Worm (Caenorhabditis elegans) whole organism, mixed stage, embryonic: Measurements from ENCODE around the gene C09F12.2.

Experiments
- elt-3 ChIP-seq: fragments of 150-350 bp; optimal IDR thresholded peaks from 2 replicates; lab custom pipeline; 2014; ENCODE audit warnings: missing biosample characterization, missing genetic modification characterization
- lsy-2 ChIP-seq: fragments of 150-350 bp; optimal IDR thresholded peaks from 2 replicates; lab custom pipeline; 2014; ENCODE audit warnings: missing biosample characterization, missing genetic modification characterization
- mls-2 ChIP-seq: sonication (generic microtip); optimal IDR thresholded peaks from 2 replicates; lab custom pipeline; 2016; ENCODE audit warnings: mild to moderate bottlenecking, missing genetic modification characterization, moderate library complexity, missing compliant biosample characterization
- nhr-12 ChIP-seq: fragments of 150-350 bp; optimal IDR thresholded peaks from 2 replicates; lab custom pipeline; 2014; ENCODE audit warnings: missing biosample characterization, missing genetic modification characterization
- nhr-2 ChIP-seq: fragments of 150-350 bp; optimal IDR thresholded peaks from 2 replicates; lab custom pipeline; 2014; ENCODE audit warnings: missing biosample characterization, missing genetic modification characterization
- nhr-28 ChIP-seq: fragments of 150-350 bp; optimal IDR thresholded peaks from 2 replicates; lab custom pipeline; 2014; ENCODE audit warnings: missing biosample characterization, missing genetic modification characterization
- pha-4 ChIP-seq: fragments of 150-350 bp; optimal IDR thresholded peaks from 2 replicates; lab custom pipeline; 2018; ENCODE audit warnings: missing biosample characterization, missing genetic modification reagents, missing genetic modification characterization
- unc-39 ChIP-seq: fragments of 150-350 bp; optimal IDR thresholded peaks from 2 replicates; lab custom pipeline; 2014; ENCODE audit warnings: missing biosample characterization, missing genetic modification characterization
- unc-62 ChIP-seq: fragments of 150-350 bp; optimal IDR thresholded peaks from 2 replicates; lab custom pipeline; 2014; ENCODE audit warnings: missing biosample characterization, missing genetic modification reagents, missing genetic modification characterization

- TF ChIP-seq lsy-2 (tag; lab: Kevin White, UChicago) (no peak), elt-3 (tag; lab: Kevin White, UChicago) (no peak), nhr-12 (tag; lab: Kevin White, UChicago) (no peak), unc-62 (GFP tag; lab: Kevin White, UChicago) (no peak), unc-39 (no peak), nhr-28 (tag; lab: Kevin White, UChicago) (no peak), nhr-2 (no peak), pha-4 (tag; lab: Kevin White, UChicago) (no peak), mls-2 (no peak)
These were observed 26.0 kb downstream of the C09F12.2 start, which contains the start of gene W04G3.13 for ce11 chrX:11079667-11080066.
